Fruit fly (Drosophila melanogaster) whole organism, embryonic: ENCODE measurements around the gene Cul6.

Experiments
- BEAF-32 ChIP-seq: fragments of 200-800 bp; sonication (Bioruptor generic); optimal IDR thresholded peaks from 3 replicates; lab custom pipeline; 2017; ENCODE audit warnings: missing biosample characterization, missing genetic modification characterization, mild to moderate bottlenecking, moderate library complexity, missing genetic modification reagents
- CG10321 ChIP-seq: fragments of 200-800 bp; sonication (Bioruptor generic); IDR thresholded peaks from 2 replicates; pipeline ENCODE4 v1.3.6; 2022; ENCODE audit warnings: missing biosample characterization, missing genetic modification characterization
- CG11093 ChIP-seq: fragments of 200-800 bp; sonication (Bioruptor generic); IDR thresholded peaks from 3 replicates; pipeline ENCODE4 v1.3.6; 2022; ENCODE audit warnings: missing biosample characterization, missing genetic modification characterization
- CG12769 ChIP-seq: fragments of 200-800 bp; sonication (Bioruptor generic); optimal IDR thresholded peaks from 2 replicates; lab custom pipeline; 2019; ENCODE audit warnings: missing biosample characterization, mild to moderate bottlenecking, missing genetic modification characterization, moderate library complexity
- CG13287 ChIP-seq: fragments of 200-800 bp; sonication (Bioruptor generic); IDR thresholded peaks from 2 replicates; pipeline ENCODE4 v1.3.6; 2022; ENCODE audit warnings: missing biosample characterization, missing genetic modification characterization; ENCODE audit not compliant: partially characterized antibody
- CG13424 ChIP-seq: fragments of 200-800 bp; sonication (Bioruptor generic); optimal IDR thresholded peaks from 2 replicates; lab custom pipeline; 2019; ENCODE audit warnings: missing biosample characterization, mild to moderate bottlenecking, missing genetic modification characterization, moderate library complexity
- CG15269 ChIP-seq: fragments of 200-800 bp; sonication (Bioruptor generic); optimal IDR thresholded peaks from 2 replicates; lab custom pipeline; 2018; ENCODE audit warnings: missing biosample characterization, mild to moderate bottlenecking, missing genetic modification characterization, moderate library complexity
- CG17568 ChIP-seq: fragments of 200-800 bp; sonication (Bioruptor generic); optimal IDR thresholded peaks from 2 replicates; lab custom pipeline; 2018; ENCODE audit warnings: missing biosample characterization, mild to moderate bottlenecking, missing genetic modification characterization, moderate library complexity
- CG1832 ChIP-seq: fragments of 200-800 bp; sonication (Bioruptor generic); optimal IDR thresholded peaks from 2 replicates; lab custom pipeline; 2017; ENCODE audit warnings: missing biosample characterization, mild to moderate bottlenecking, missing genetic modification characterization, inconsistent platforms
- CG31224 ChIP-seq: fragments of 200-800 bp; sonication (Bioruptor generic); IDR thresholded peaks from 2 replicates; pipeline ENCODE4 v1.3.6; 2022; ENCODE audit warnings: missing biosample characterization, missing genetic modification characterization
- CG34224 ChIP-seq: fragments of 200-800 bp; sonication (Bioruptor generic); IDR thresholded peaks from 3 replicates; pipeline ENCODE4 v1.3.6; 2022; ENCODE audit warnings: missing biosample characterization, missing genetic modification characterization; ENCODE audit not compliant: partially characterized antibody
- CG3847 ChIP-seq: fragments of 200-800 bp; sonication (Bioruptor generic); IDR thresholded peaks from 2 replicates; pipeline ENCODE4 v1.3.6; 2022; ENCODE audit warnings: missing biosample characterization, missing genetic modification characterization
- CG7372 ChIP-seq: fragments of 200-800 bp; sonication (Bioruptor generic); IDR thresholded peaks from 2 replicates; pipeline ENCODE4 v1.3.6; 2022; ENCODE audit warnings: missing biosample characterization, missing genetic modification characterization
- CG8089 ChIP-seq: fragments of 200-800 bp; sonication (Bioruptor generic); optimal IDR thresholded peaks from 3 replicates; lab custom pipeline; 2016; ENCODE audit warnings: missing biosample characterization, missing genetic modification characterization
- CG8359 ChIP-seq: fragments of 200-800 bp; sonication (Bioruptor generic); optimal IDR thresholded peaks from 2 replicates; lab custom pipeline; 2017; ENCODE audit warnings: missing biosample characterization, mild to moderate bottlenecking, missing genetic modification characterization, borderline replicate concordance
- CHES-1-like ChIP-seq: fragments of 200-800 bp; sonication (Bioruptor generic); optimal IDR thresholded peaks from 2 replicates; lab custom pipeline; 2016; ENCODE audit warnings: missing biosample characterization, missing genetic modification characterization
- CTCF ChIP-seq: fragments of 200-800 bp; sonication (Bioruptor generic); optimal IDR thresholded peaks from 2 replicates; lab custom pipeline; 2017; ENCODE audit warnings: missing biosample characterization, mild to moderate bottlenecking, missing genetic modification characterization, moderate library complexity
- CkIIα-i1 ChIP-seq: fragments of 200-800 bp; sonication (Bioruptor generic); IDR thresholded peaks from 2 replicates; pipeline ENCODE4 v1.3.6; 2022; ENCODE audit warnings: missing biosample characterization, missing genetic modification characterization
- Dad ChIP-seq: fragments of 200-800 bp; sonication (Bioruptor generic); optimal IDR thresholded peaks from 3 replicates; lab custom pipeline; 2016; ENCODE audit warnings: missing biosample characterization, missing genetic modification characterization
- Dip3 ChIP-seq: fragments of 200-800 bp; sonication (Bioruptor generic); optimal IDR thresholded peaks from 3 replicates; lab custom pipeline; 2016; ENCODE audit warnings: missing biosample characterization, missing genetic modification characterization
- Dll ChIP-seq: fragments of 200-800 bp; sonication (Bioruptor generic); IDR thresholded peaks from 4 replicates; pipeline ENCODE4 v1.3.6; 2022; ENCODE audit warnings: missing biosample characterization, missing genetic modification characterization; ENCODE audit not compliant: partially characterized antibody
- Fer2 ChIP-seq: fragments of 200-800 bp; sonication (Bioruptor generic); optimal IDR thresholded peaks from 2 replicates; lab custom pipeline; 2018; ENCODE audit warnings: missing biosample characterization, mild to moderate bottlenecking, missing genetic modification characterization, moderate library complexity
- GATAe ChIP-seq: fragments of 200-800 bp; sonication (Bioruptor generic); conservative IDR thresholded peaks from 2 replicates; pipeline ENCODE4 v1.3.6; 2022; ENCODE audit warnings: missing biosample characterization, missing genetic modification characterization
- Lhr ChIP-seq: fragments of 200-800 bp; sonication (Bioruptor generic); optimal IDR thresholded peaks from 3 replicates; lab custom pipeline; 2017; ENCODE audit warnings: mild to moderate bottlenecking, missing biosample characterization, missing genetic modification reagents, missing genetic modification characterization
- Opbp ChIP-seq: fragments of 200-800 bp; sonication (Bioruptor generic); IDR thresholded peaks from 3 replicates; pipeline ENCODE4 v1.3.6; 2022; ENCODE audit warnings: missing biosample characterization, missing genetic modification characterization; ENCODE audit not compliant: partially characterized antibody
- Rx ChIP-seq: fragments of 200-800 bp; sonication (Bioruptor generic); IDR thresholded peaks from 2 replicates; pipeline ENCODE4 v1.3.6; 2022; ENCODE audit warnings: missing biosample characterization, missing genetic modification characterization
- Sin3A ChIP-seq: fragments of >200 bp; optimal IDR thresholded peaks from 2 replicates; lab custom pipeline; 2018
- ac ChIP-seq: fragments of 200-800 bp; sonication (Bioruptor generic); optimal IDR thresholded peaks from 3 replicates; lab custom pipeline; 2017; ENCODE audit warnings: missing biosample characterization, mild to moderate bottlenecking, missing genetic modification characterization
- ap ChIP-seq: fragments of 200-800 bp; sonication (Bioruptor generic); IDR thresholded peaks from 2 replicates; pipeline ENCODE4 v1.3.6; 2022; ENCODE audit warnings: missing biosample characterization, missing genetic modification characterization
- bsh ChIP-seq, 2 experiments: fragments of 200-800 bp; sonication (Bioruptor generic); optimal IDR thresholded peaks; 2 replicates each; lab custom pipeline; 2017 to 2018; ENCODE audit warnings: mild to moderate bottlenecking in 2 of 2, missing biosample characterization in 2 of 2, missing genetic modification characterization in 2 of 2, moderate library complexity in 1 of 2
- cg ChIP-seq: fragments of 200-800 bp; sonication (Bioruptor generic); optimal IDR thresholded peaks from 3 replicates; lab custom pipeline; 2019; ENCODE audit warnings: missing biosample characterization, mild to moderate bottlenecking, missing genetic modification characterization, moderate library complexity
- ci ChIP-seq: fragments of 200-800 bp; sonication (Bioruptor generic); IDR thresholded peaks from 3 replicates; pipeline ENCODE4 v1.3.6; 2022; ENCODE audit warnings: missing biosample characterization, missing genetic modification characterization
- croc ChIP-seq: fragments of 200-800 bp; sonication (Bioruptor generic); conservative IDR thresholded peaks from 3 replicates; pipeline ENCODE4 v1.3.6; 2022; ENCODE audit warnings: missing biosample characterization, missing genetic modification characterization
- cwo ChIP-seq: fragments of 200-800 bp; sonication (Bioruptor generic); optimal IDR thresholded peaks from 3 replicates; lab custom pipeline; 2017; ENCODE audit warnings: missing biosample characterization, missing genetic modification characterization, mild to moderate bottlenecking, moderate library complexity, missing genetic modification reagents
- dimm ChIP-seq: fragments of 200-800 bp; sonication (Bioruptor generic); IDR thresholded peaks from 2 replicates; pipeline ENCODE4 v1.3.6; 2022; ENCODE audit warnings: missing biosample characterization, missing genetic modification characterization
- ewg ChIP-seq: fragments of 200-800 bp; sonication (Bioruptor generic); optimal IDR thresholded peaks from 3 replicates; lab custom pipeline; 2017; ENCODE audit warnings: mild to moderate bottlenecking, missing biosample characterization, missing genetic modification reagents, missing genetic modification characterization
- fu2 ChIP-seq: fragments of 200-800 bp; sonication (Bioruptor generic); optimal IDR thresholded peaks from 2 replicates; lab custom pipeline; 2016; ENCODE audit warnings: missing biosample characterization, missing genetic modification characterization
- her ChIP-seq: fragments of 200-800 bp; sonication (Bioruptor generic); optimal IDR thresholded peaks from 2 replicates; lab custom pipeline; 2016; ENCODE audit warnings: missing biosample characterization, missing genetic modification characterization
- mld ChIP-seq: fragments of 200-800 bp; sonication (Bioruptor generic); IDR thresholded peaks from 3 replicates; pipeline ENCODE4 v1.3.6; 2022; ENCODE audit warnings: missing biosample characterization, missing genetic modification characterization; ENCODE audit not compliant: partially characterized antibody
- otp ChIP-seq: fragments of 200-800 bp; sonication (Bioruptor generic); IDR thresholded peaks from 3 replicates; pipeline ENCODE4, ENCODE4 v1.3.6; 2022; ENCODE audit warnings: missing biosample characterization, missing genetic modification characterization
- pho ChIP-seq: fragments of 200-800 bp; sonication (Bioruptor generic); optimal IDR thresholded peaks from 2 replicates; lab custom pipeline; 2016; ENCODE audit warnings: missing biosample characterization, missing genetic modification characterization
- rib ChIP-seq: fragments of 200-800 bp; sonication (Bioruptor generic); IDR thresholded peaks from 2 replicates; pipeline ENCODE4 v1.3.6; 2022; ENCODE audit warnings: missing biosample characterization, missing genetic modification characterization
- ro ChIP-seq: fragments of 200-800 bp; sonication (Bioruptor generic); IDR thresholded peaks from 2 replicates; pipeline ENCODE4 v1.3.6; 2022; ENCODE audit warnings: missing biosample characterization, missing genetic modification characterization
- sens ChIP-seq: fragments of 200-800 bp; sonication (Bioruptor generic); peaks from one replicate; lab custom pipeline; 2016; ENCODE audit warnings: missing biosample characterization, missing genetic modification characterization
- seq ChIP-seq: fragments of 200-800 bp; sonication (Bioruptor generic); IDR thresholded peaks from 2 replicates; pipeline ENCODE4 v1.3.6; 2022; ENCODE audit warnings: missing biosample characterization, missing genetic modification characterization
- sim ChIP-seq: fragments of 200-800 bp; sonication (Bioruptor generic); IDR thresholded peaks from 2 replicates; pipeline ENCODE4 v1.3.6; 2022; ENCODE audit warnings: missing biosample characterization, missing genetic modification characterization
- sima ChIP-seq: fragments of 200-800 bp; sonication (Bioruptor generic); optimal IDR thresholded peaks from 2 replicates; lab custom pipeline; 2016; ENCODE audit warnings: missing biosample characterization, missing genetic modification characterization
- sisA ChIP-seq: fragments of 200-800 bp; sonication (Bioruptor generic); IDR thresholded peaks from 2 replicates; pipeline ENCODE4 v1.3.6; 2022; ENCODE audit warnings: missing biosample characterization, missing genetic modification characterization
- stc ChIP-seq: fragments of 200-800 bp; sonication (Bioruptor generic); IDR thresholded peaks from 2 replicates; pipeline ENCODE4 v1.3.6; 2022; ENCODE audit warnings: missing biosample characterization, missing genetic modification characterization
- sug ChIP-seq: fragments of 200-800 bp; optimal IDR thresholded peaks from 2 replicates; lab custom pipeline; 2019; ENCODE audit warnings: missing biosample characterization, mild to moderate bottlenecking, missing genetic modification characterization, moderate library complexity
- tap ChIP-seq: fragments of 200-800 bp; optimal IDR thresholded peaks from 3 replicates; lab custom pipeline; 2019; ENCODE audit warnings: missing biosample characterization, mild to moderate bottlenecking, missing genetic modification characterization, moderate library complexity
- trh ChIP-seq: fragments of 200-800 bp; sonication (Bioruptor generic); optimal IDR thresholded peaks from 2 replicates; lab custom pipeline; 2016; ENCODE audit warnings: missing biosample characterization, missing genetic modification characterization
- zen2 ChIP-seq: fragments of 200-800 bp; sonication (Bioruptor generic); IDR thresholded peaks from 3 replicates; pipeline ENCODE4 v1.3.6; 2022; ENCODE audit warnings: missing biosample characterization, missing genetic modification characterization; ENCODE audit not compliant: partially characterized antibody

Cul6 gene

DNA sequence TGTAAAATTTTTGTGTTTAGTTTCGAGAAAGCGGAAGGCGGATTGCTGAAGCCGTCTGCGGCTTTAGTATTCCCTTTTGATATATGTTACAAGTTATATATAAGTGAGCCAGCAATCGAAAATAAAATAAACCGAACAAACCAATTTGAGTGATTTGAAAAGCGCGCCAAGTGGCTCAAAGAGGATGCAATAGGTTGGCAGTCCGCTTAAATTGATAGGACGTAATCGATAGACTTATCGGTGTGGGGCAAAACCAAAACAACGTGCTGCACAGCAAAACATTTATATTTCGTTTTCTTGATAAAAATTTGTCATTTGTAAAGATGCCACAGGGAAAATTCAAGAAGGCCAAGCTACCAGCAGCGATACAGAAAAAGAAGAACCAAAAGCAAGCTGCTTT, 35.3 kb upstream of the Cul6 start, which contains the start of gene CG11279 (continued):
- TF ChIP-seq CG12769 (tag; lab: Kevin White, UChicago): no peak
- no peak for TF ChIP-seq CG8089
- TF ChIP-seq otp (GFP tag; lab: Robert Waterston, UW): no peak
- TF ChIP-seq cwo (GFP tag; lab: Kevin White, UChicago): no peak
- TF ChIP-seq CG15269 (tag; lab: Kevin White, UChicago): peak; percentile 16
- TF ChIP-seq CG13424 (tag; lab: Kevin White, UChicago): no peak
- TF ChIP-seq ci: no peak; the same call in 2 of the 3 replicates
- TF ChIP-seq Dll (GFP tag; lab: Robert Waterston, UW): peak; percentile 79
- TF ChIP-seq seq: no peak
- TF ChIP-seq ewg (GFP tag; lab: Kevin White, UChicago): no peak
- TF ChIP-seq BEAF-32 (GFP tag; lab: Kevin White, UChicago): peak; percentile 73
- TF ChIP-seq trh: no peak
- no peak for TF ChIP-seq CG7372 (GFP tag; lab: Robert Waterston, UW)
- peak; percentile 72 for TF ChIP-seq zen2
- TF ChIP-seq Rx (GFP tag; lab: Robert Waterston, UW): no peak
- peak; percentile 55 for TF ChIP-seq sens (GFP tag; lab: Kevin White, UChicago)
- TF ChIP-seq CG3847 (GFP tag; lab: Robert Waterston, UW): peak; percentile 58
- TF ChIP-seq CG13287 (GFP tag; lab: Robert Waterston, UW): peak; percentile 89
- TF ChIP-seq CG1832 (GFP tag; lab: Kevin White, UChicago): no peak
- TF ChIP-seq sisA (GFP tag; lab: Robert Waterston, UW): no peak
- TF ChIP-seq croc (GFP tag; lab: Robert Waterston, UW): no peak
- TF ChIP-seq stc: no peak
- TF ChIP-seq CTCF (GFP tag; lab: Kevin White, UChicago): no peak
- TF ChIP-seq Dip3 (GFP tag; lab: Kevin White, UChicago): no peak
- TF ChIP-seq Opbp (GFP tag; lab: Robert Waterston, UW): peak; percentile 81; the same call in 2 of the 3 replicates
- no peak for TF ChIP-seq tap (tag; lab: Kevin White, UChicago)
- no peak for TF ChIP-seq pho (GFP tag; lab: Kevin White, UChicago)
- TF ChIP-seq sima (GFP tag; lab: Kevin White, UChicago): no peak
- TF ChIP-seq GATAe: no peak
- TF ChIP-seq rib (GFP tag; lab: Robert Waterston, UW): no peak
- TF ChIP-seq sug: no peak
- TF ChIP-seq Fer2: no peak
- no peak for TF ChIP-seq CG11093 (GFP tag; lab: Robert Waterston, UW)
- no peak for TF ChIP-seq dimm (GFP tag; lab: Robert Waterston, UW)
- no peak for TF ChIP-seq cg
- no peak for TF ChIP-seq CG8359 (GFP tag; lab: Kevin White, UChicago)
- no peak for TF ChIP-seq ac
- TF ChIP-seq CG17568 (GFP tag; lab: Kevin White, UChicago): no peak
- TF ChIP-seq Sin3A (lab: Kevin White, UChicago): peak; percentile 16
- no peak for TF ChIP-seq CkIIα-i1 (GFP tag; lab: Robert Waterston, UW)
- TF ChIP-seq her (GFP tag; lab: Kevin White, UChicago): no peak
- 0 out of 3 replicates have a peak, but pooled peaks have one; percentile 29 for TF ChIP-seq mld (GFP tag; lab: Robert Waterston, UW)
- TF ChIP-seq Lhr: no peak
- no peak for TF ChIP-seq CHES-1-like (GFP tag; lab: Kevin White, UChicago)
- TF ChIP-seq fu2 (GFP tag; lab: Kevin White, UChicago): no peak
- TF ChIP-seq sim (GFP tag; lab: Robert Waterston, UW): no peak
- no peak for TF ChIP-seq ap
- no peak for TF ChIP-seq ro (GFP tag; lab: Robert Waterston, UW)
- no peak for TF ChIP-seq Dad (GFP tag; lab: Kevin White, UChicago)
- peak; percentile 85 for TF ChIP-seq CG34224 (GFP tag; lab: Robert Waterston, UW)
- TF ChIP-seq bsh (GFP tag; optimal IDR thresholded peaks at IDR 0.05; lab: Kevin White, UChicago): no peak
- no peak for TF ChIP-seq CG10321 (GFP tag; lab: Robert Waterston, UW)
- no peak for TF ChIP-seq CG31224 (GFP tag; lab: Robert Waterston, UW)
